Fruit fly (Drosophila melanogaster) whole organism: Measurements from ENCODE around the gene Lrpprc2.

Source experiments
- CG8478 ChIP-seq: fragments of >200 bp; optimal IDR thresholded peaks from 2 replicates; lab custom pipeline; 2018; ENCODE audit warnings: inconsistent platforms
- Dll ChIP-seq: fragments of >200 bp; optimal IDR thresholded peaks from 2 replicates; lab custom pipeline; 2017
- EcR ChIP-seq, 2 experiments: fragments of >200 bp; optimal IDR thresholded peaks; 2 replicates each; lab custom pipeline; 2017; ENCODE audit warnings: missing biosample characterization in 2 of 2, missing genetic modification characterization in 2 of 2, missing genetic modification reagents in 2 of 2
- pan ChIP-seq: fragments of >200 bp; optimal IDR thresholded peaks from 2 replicates; lab custom pipeline; 2017
- psq ChIP-seq: fragments of >200 bp; optimal IDR thresholded peaks from 2 replicates; lab custom pipeline; 2017
- usp ChIP-seq: fragments of >200 bp; optimal IDR thresholded peaks from 2 replicates; lab custom pipeline; 2017; ENCODE audit warnings: missing biosample characterization, missing genetic modification characterization, mixed read lengths

Lrpprc2 gene

DNA sequence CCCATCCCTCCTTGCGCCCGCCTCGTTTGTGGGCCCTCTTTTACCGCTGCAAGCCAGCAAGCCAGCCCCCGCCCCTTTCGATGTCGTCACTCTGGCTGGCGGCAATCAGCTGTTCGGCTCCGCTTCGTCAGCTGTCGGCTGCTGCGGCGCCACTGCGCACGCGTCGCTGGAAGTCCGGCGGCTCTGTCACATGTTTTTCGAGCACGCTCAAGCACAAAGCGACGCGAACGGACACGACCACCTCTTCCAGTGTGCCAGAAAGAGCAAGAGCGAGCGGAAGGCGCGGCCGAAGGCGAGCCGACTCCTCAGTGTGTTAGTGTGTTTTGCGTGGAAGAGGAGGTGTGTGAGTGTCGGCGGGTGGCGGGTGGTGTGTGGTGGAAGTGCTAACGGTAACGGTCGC, 51.5 kb downstream of the Lrpprc2 start, which contains the start of gene futsch:
futsch (plus strand) TSS at position 106 of the 400 bp plus-strand sequence.
- TF ChIP-seq pan (lab: Kevin White, UChicago) (no peak), Dll (lab: Kevin White, UChicago) (no peak), EcR (GFP tag; optimal IDR thresholded peaks at IDR 0.05; lab: Kevin White, UChicago) (no peak), CG8478 (lab: Kevin White, UChicago) (no peak), usp (GFP tag; lab: Kevin White, UChicago) (no peak), psq (no peak)

DNA sequence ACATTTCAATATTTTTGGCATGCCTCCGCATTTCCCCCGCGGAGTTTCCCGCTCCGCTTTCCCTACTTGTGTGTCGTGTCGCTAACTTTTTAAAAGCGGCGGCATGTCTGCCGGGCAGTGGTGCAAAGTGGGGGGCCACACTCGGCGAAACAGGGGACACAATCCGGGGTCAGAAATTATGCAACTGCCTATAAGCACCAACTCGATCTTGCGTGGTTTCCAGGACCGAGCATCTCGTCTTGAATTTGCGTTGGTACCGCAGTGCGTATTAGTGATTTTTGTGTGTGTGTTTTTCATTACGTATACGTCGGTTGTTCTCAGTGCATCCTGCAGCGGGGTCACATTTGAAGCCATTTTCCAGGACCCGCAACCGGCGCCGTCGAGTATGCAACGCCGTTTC, 52.7 kb downstream of the Lrpprc2 start:
- TF ChIP-seq Dll (lab: Kevin White, UChicago) = no peak
- TF ChIP-seq CG8478 (lab: Kevin White, UChicago) = no peak
- no peak for TF ChIP-seq usp (GFP tag; lab: Kevin White, UChicago)
- TF ChIP-seq pan (lab: Kevin White, UChicago) = no peak
- no peak for TF ChIP-seq psq
